Worm (Caenorhabditis elegans): ENCODE measurements around the gene F25D1.8.

ce11 chrV:10557676-10558075, 18.5 kb downstream of the F25D1.8 start, which contains the start of gene best-14:
- no peak for TF ChIP-seq nhr-77 (tag; optimal IDR thresholded peaks at IDR 0.05)
- no peak for TF ChIP-seq ama-1 (optimal IDR thresholded peaks at IDR 0.05)
- no peak for TF ChIP-seq ceh-82 (tag; optimal IDR thresholded peaks at IDR 0.05)
- TF ChIP-seq spr-3 (GFP tag; optimal IDR thresholded peaks at IDR 0.05), result no peak
- no peak for TF ChIP-seq attf-4 (tag; optimal IDR thresholded peaks at IDR 0.05)
- no peak for TF ChIP-seq ceh-44 (GFP tag; IDR thresholded peaks at IDR 0.05)
- no peak for TF ChIP-seq mdl-1 (tag; optimal IDR thresholded peaks at IDR 0.05)
- TF ChIP-seq ZK546.5 (tag; optimal IDR thresholded peaks at IDR 0.05), result no peak
- TF ChIP-seq madf-9 (GFP tag; conservative IDR thresholded peaks at IDR 0.05), result no peak
- TF ChIP-seq nhr-28 (tag; optimal IDR thresholded peaks at IDR 0.05), result no peak
- TF ChIP-seq R02D3.7 (tag; optimal IDR thresholded peaks at IDR 0.05), result no peak
- TF ChIP-seq F10B5.3 (tag; optimal IDR thresholded peaks at IDR 0.05), result no peak
- TF ChIP-seq dmd-9 (GFP tag; IDR thresholded peaks at IDR 0.05), result no peak

All from whole organism, L4 larva.